Fruit fly (Drosophila melanogaster): ENCODE results near the gene Hsp23.

Hsp23 gene

DNA sequence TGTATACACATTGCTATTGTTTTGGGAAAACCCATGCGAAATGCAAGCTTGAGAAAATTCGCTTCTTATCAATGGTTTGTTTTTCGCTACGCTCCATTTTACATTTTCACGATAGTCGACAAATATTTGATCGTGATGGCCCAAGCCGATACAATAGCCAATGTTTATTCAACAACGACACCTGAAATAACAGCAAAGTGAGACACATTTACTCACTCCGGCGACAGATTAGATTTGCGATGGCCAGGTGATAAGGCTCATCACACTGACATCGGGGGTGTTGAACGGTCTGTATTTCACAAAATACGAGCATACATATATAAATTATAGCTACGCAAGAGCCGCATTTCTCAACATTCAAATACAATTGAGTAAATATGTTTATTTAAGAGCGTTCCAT is 15.5 kb downstream of the Hsp23 start (continued):
- TF ChIP-seq CG34376 (GFP tag; optimal IDR thresholded peaks at IDR 0.05) (peak; percentile 75), luna (GFP tag; optimal IDR thresholded peaks at IDR 0.05) (peak; percentile 82), nmo (GFP tag; optimal IDR thresholded peaks at IDR 0.05) (no peak), CG31365 (tag; optimal IDR thresholded peaks at IDR 0.05) (peak; percentile 82), danr (GFP tag; IDR thresholded peaks at IDR 0.05) (no peak), HHEX (GFP tag; optimal IDR thresholded peaks at IDR 0.05) (peak; percentile 89), Hr3 (GFP tag; optimal IDR thresholded peaks at IDR 0.05) (no peak), Six4 (GFP tag; optimal IDR thresholded peaks at IDR 0.05) (no peak), Aef1 (GFP tag; IDR thresholded peaks at IDR 0.05) (no peak), CG11085 (GFP tag; IDR thresholded peaks at IDR 0.05) (no peak), CG10543 (GFP tag; optimal IDR thresholded peaks at IDR 0.05) (peak; percentile 25), CG1602 (GFP tag; optimal IDR thresholded peaks at IDR 0.05) (no peak), knrl (GFP tag; IDR thresholded peaks at IDR 0.05; ENCODE audit: partially characterized antibody) (no peak), hbn (GFP tag; IDR thresholded peaks at IDR 0.05; ENCODE audit: partially characterized antibody) (no peak), CG3065 (GFP tag; optimal IDR thresholded peaks at IDR 0.05) (no peak), Sin3A (optimal IDR thresholded peaks at IDR 0.05) (no peak), phol (tag; optimal IDR thresholded peaks at IDR 0.05) (no peak), CG1024 (GFP tag; IDR thresholded peaks at IDR 0.05) (peak; percentile 41; the same call in 1 of the 2 replicates), Lim3 (GFP tag; IDR thresholded peaks at IDR 0.05) (no peak), az2 (GFP tag; optimal IDR thresholded peaks at IDR 0.05) (no peak), CG16863 (GFP tag; optimal IDR thresholded peaks at IDR 0.05) (no peak), seq (GFP tag; IDR thresholded peaks at IDR 0.05) (peak; percentile 35; the same call in 1 of the 2 replicates), pfk (GFP tag; optimal IDR thresholded peaks at IDR 0.05) (peak; percentile 69), CrebB (tag; optimal IDR thresholded peaks at IDR 0.05) (peak; percentile 76), CG13775 (GFP tag; optimal IDR thresholded peaks at IDR 0.05) (peak; percentile 20), lola (GFP tag; optimal IDR thresholded peaks at IDR 0.05) (no peak), CG12071 (GFP tag; optimal IDR thresholded peaks at IDR 0.05) (peak; percentile 94), shn (GFP tag; optimal IDR thresholded peaks at IDR 0.05) (no peak), CG9932 (GFP tag; IDR thresholded peaks at IDR 0.05) (no peak), Oli (tag; optimal IDR thresholded peaks at IDR 0.05) (no peak), CG14014 (GFP tag; IDR thresholded peaks at IDR 0.05) (no peak; the same call in 1 of the 2 replicates), CG10462 (GFP tag; optimal IDR thresholded peaks at IDR 0.05) (no peak), CG15696 (tag; optimal IDR thresholded peaks at IDR 0.05) (peak; percentile 66), so (GFP tag; IDR thresholded peaks at IDR 0.05) (peak; percentile 55; the same call in 2 of the 3 replicates), ash1 (GFP tag; optimal IDR thresholded peaks at IDR 0.05) (peak; percentile 95), ap (GFP tag; IDR thresholded peaks at IDR 0.05) (no peak), tio (GFP tag; optimal IDR thresholded peaks at IDR 0.05) (no peak), Dref (GFP tag; IDR thresholded peaks at IDR 0.05) (no peak), CG15601 (tag; optimal IDR thresholded peaks at IDR 0.05) (peak; percentile 36), gsb (GFP tag; IDR thresholded peaks at IDR 0.05) (peak; percentile 35; the same call in 1 of the 2 replicates), bigmax (GFP tag; optimal IDR thresholded peaks at IDR 0.05) (peak; percentile 27), ttk (GFP tag; IDR thresholded peaks at IDR 0.05) (no peak), CG10654 (GFP tag; optimal IDR thresholded peaks at IDR 0.05) (peak; percentile 71), Spps (tag; optimal IDR thresholded peaks at IDR 0.05) (peak; percentile 41), Pdp1 (GFP tag; optimal IDR thresholded peaks at IDR 0.05) (peak; percentile 17 to 24), lbe (GFP tag; optimal IDR thresholded peaks at IDR 0.05) (peak; percentile 16), ac (GFP tag; optimal IDR thresholded peaks at IDR 0.05) (peak; percentile 62), CG17829 (tag; optimal IDR thresholded peaks at IDR 0.05) (no peak), CG7839 (tag; optimal IDR thresholded peaks at IDR 0.05) (peak; percentile 3), CG2712 (tag; optimal IDR thresholded peaks at IDR 0.05) (peak; percentile 47), jing (GFP tag; optimal IDR thresholded peaks at IDR 0.05) (no peak)

Data from whole organism, embryonic.